Worm (Caenorhabditis elegans): Measurements from ENCODE around the gene srlf-1.

Gene srlf-1

ce11 chrII:7827883-7828282, 37.5 kb downstream of the srlf-1 start (continued):
- TF ChIP-seq pha-4 (tag; optimal IDR thresholded peaks at IDR 0.05) (no peak), mcd-1 (GFP tag; IDR thresholded peaks at IDR 0.05) (no peak)

- no peak for TF ChIP-seq C17E4.6 (GFP tag; IDR thresholded peaks at IDR 0.05)
- no peak for TF ChIP-seq snpc-1.3 (tag; optimal IDR thresholded peaks at IDR 0.05; ENCODE audit: insufficient read depth)
- no peak for TF ChIP-seq sptf-2 (GFP tag; optimal IDR thresholded peaks at IDR 0.05)
- no peak for TF ChIP-seq ceh-79 (tag; optimal IDR thresholded peaks at IDR 0.05)
- TF ChIP-seq lin-54 (GFP tag; optimal IDR thresholded peaks at IDR 0.05) = no peak
- TF ChIP-seq nfyb-1 (GFP tag; IDR thresholded peaks at IDR 0.05) = no peak
- no peak for TF ChIP-seq lag-1 (GFP tag; IDR thresholded peaks at IDR 0.05)
- TF ChIP-seq lir-1 (GFP tag; conservative IDR thresholded peaks at IDR 0.05) = no peak
- no peak for TF ChIP-seq atf-7 (tag; optimal IDR thresholded peaks at IDR 0.05)
- no peak for TF ChIP-seq lin-40 (tag; optimal IDR thresholded peaks at IDR 0.05)
- no peak for TF ChIP-seq nfya-1 (tag; optimal IDR thresholded peaks at IDR 0.05; ENCODE audit: borderline replicate concordance, insufficient read depth)
Measured at ce11 chrII:7829616-7830015, 39.2 kb downstream of the srlf-1 start.

ce11 chrII:7832054-7832453, 41.7 kb downstream of the srlf-1 start, which contains the start of gene T09A5.14:
Gene T09A5.14, plus strand, starts transcription at chrII:7832354.
- TF ChIP-seq madf-10 (tag; optimal IDR thresholded peaks at IDR 0.05) = no peak
- no peak for TF ChIP-seq hrde-1 (tag; optimal IDR thresholded peaks at IDR 0.05; ENCODE audit: borderline replicate concordance)
- no peak for TF ChIP-seq athp-1 (tag; optimal IDR thresholded peaks at IDR 0.05)
- TF ChIP-seq chd-7 (tag; optimal IDR thresholded peaks at IDR 0.05) = no peak
- no peak for TF ChIP-seq F39B2.1 (GFP tag; IDR thresholded peaks at IDR 0.05)
- no peak for TF ChIP-seq rcor-1 (GFP tag; IDR thresholded peaks at IDR 0.05)
- no peak for TF ChIP-seq sea-2 (GFP tag; IDR thresholded peaks at IDR 0.05)
- TF ChIP-seq B0019.2 (GFP tag; conservative IDR thresholded peaks at IDR 0.05) = no peak
- no peak for TF ChIP-seq ceh-27 (GFP tag; optimal IDR thresholded peaks at IDR 0.05)
- no peak for TF ChIP-seq aptf-3 (GFP tag; IDR thresholded peaks at IDR 0.05)
- TF ChIP-seq dpl-1 (GFP tag; optimal IDR thresholded peaks at IDR 0.05) = no peak
- no peak for TF ChIP-seq dpff-1 (tag; optimal IDR thresholded peaks at IDR 0.05)
- no peak for TF ChIP-seq F57C9.4 (tag; optimal IDR thresholded peaks at IDR 0.05)
- TF ChIP-seq K12H6.12 (tag; optimal IDR thresholded peaks at IDR 0.05) = no peak
- TF ChIP-seq Y53G8AR.9 (GFP tag; conservative IDR thresholded peaks at IDR 0.05) = no peak

ce11 chrII:7835314-7835713, 44.9 kb downstream of the srlf-1 start, which contains the start of gene cex-2:
Gene cex-2, minus strand, starts transcription at chrII:7835414.
- TF ChIP-seq zim-3 (tag; optimal IDR thresholded peaks at IDR 0.05) (no peak), dpff-1 (tag; optimal IDR thresholded peaks at IDR 0.05) (no peak), cebp-1 (GFP tag; IDR thresholded peaks at IDR 0.05) (no peak), cebp-1 (tag; optimal IDR thresholded peaks at IDR 0.05) (no peak), ztf-6 (GFP tag; IDR thresholded peaks at IDR 0.05) (no peak), B0035.1 (tag; optimal IDR thresholded peaks at IDR 0.05) (no peak), xnd-1 (tag; optimal IDR thresholded peaks at IDR 0.05) (no peak), nhr-27 (tag; optimal IDR thresholded peaks at IDR 0.05) (no peak), Y95B8A.8 (GFP tag; IDR thresholded peaks at IDR 0.05) (no peak), F55B11.4 (tag; optimal IDR thresholded peaks at IDR 0.05; ENCODE audit: borderline replicate concordance, insufficient read depth) (no peak), somi-1 (GFP tag; optimal IDR thresholded peaks at IDR 0.05) (no peak)
